Worm (Caenorhabditis elegans) whole organism, L1 larva: ENCODE measurements around the gene srh-133.
"Not testable (repeated sequence)": the region's sequence is repeated elsewhere in the genome, so short reads cannot be mapped to it uniquely, and the experiment has no call there.

Source experiments
- aha-1 ChIP-seq: fragments of 150-350 bp; optimal IDR thresholded peaks from 2 replicates; lab custom pipeline; 2014; ENCODE audit warnings: missing biosample characterization, missing genetic modification characterization
- aly-2 ChIP-seq: fragments of 150-350 bp; optimal IDR thresholded peaks from 2 replicates; lab custom pipeline; 2014; ENCODE audit warnings: missing biosample characterization, missing genetic modification characterization
- blmp-1 ChIP-seq: fragments of 150-350 bp; optimal IDR thresholded peaks from 2 replicates; lab custom pipeline; 2014; ENCODE audit warnings: missing biosample characterization, missing genetic modification characterization
- ceh-82 ChIP-seq, 3 experiments: fragments of 150-350 bp in 1 of 3; sonication (generic microtip) in 2 of 3; optimal IDR thresholded peaks; 2 replicates each; lab custom pipeline; 2014 to 2017; ENCODE audit warnings: missing biosample characterization in 3 of 3, missing genetic modification characterization in 3 of 3
- ceh-88 ChIP-seq: fragments of 200-800 bp; sonication (Bioruptor generic); IDR thresholded peaks from 2 replicates; pipeline ENCODE4 v1.3.6; 2022; ENCODE audit warnings: missing genetic modification characterization, missing compliant biosample characterization
- dpl-1 ChIP-seq, 3 experiments: fragments of 150-350 bp in 2 of 3; sonication (generic microtip) in 1 of 3; optimal IDR thresholded peaks; 2 replicates each; lab custom pipeline; 2014 to 2017; ENCODE audit warnings: missing biosample characterization in 3 of 3, missing genetic modification characterization in 3 of 3, missing genetic modification reagents in 3 of 3
- dsc-1 ChIP-seq: sonication (generic microtip); optimal IDR thresholded peaks from 2 replicates; lab custom pipeline; 2016; ENCODE audit warnings: mild to moderate bottlenecking, missing genetic modification characterization, missing compliant biosample characterization
- efl-3 ChIP-seq: fragments of 200-800 bp; sonication (Bioruptor generic); optimal IDR thresholded peaks from 2 replicates; lab custom pipeline; 2018; ENCODE audit warnings: mild to moderate bottlenecking, missing genetic modification characterization, missing compliant biosample characterization
- egl-13 ChIP-seq: sonication (generic microtip); optimal IDR thresholded peaks from 2 replicates; lab custom pipeline; 2016; ENCODE audit warnings: missing genotype, missing genetic modification reagents, missing genetic modification characterization, missing compliant biosample characterization
- elt-2 ChIP-seq: sonication (generic microtip); optimal IDR thresholded peaks from 2 replicates; lab custom pipeline; 2016; ENCODE audit warnings: missing genetic modification characterization, mild to moderate bottlenecking, inconsistent platforms, missing compliant biosample characterization, missing genetic modification reagents
- ets-5 ChIP-seq: fragments of 200-800 bp; sonication (Bioruptor generic); IDR thresholded peaks from 2 replicates; pipeline ENCODE4 v1.3.6; 2022; ENCODE audit warnings: missing genetic modification characterization, missing compliant biosample characterization
- fkh-10 ChIP-seq: sonication (generic microtip); optimal IDR thresholded peaks from 2 replicates; lab custom pipeline; 2017; ENCODE audit warnings: missing biosample characterization, missing genetic modification reagents, missing genetic modification characterization
- fkh-8 ChIP-seq: sonication (generic microtip); optimal IDR thresholded peaks from 2 replicates; lab custom pipeline; 2016; ENCODE audit warnings: mild to moderate bottlenecking, missing genetic modification characterization, missing compliant biosample characterization
- hlh-17 ChIP-seq: fragments of 200-800 bp; sonication (Bioruptor generic); optimal IDR thresholded peaks from 2 replicates; lab custom pipeline; 2018; ENCODE audit warnings: missing genetic modification characterization, mild to moderate bottlenecking, missing compliant biosample characterization, moderate library complexity, borderline replicate concordance
- hlh-4 ChIP-seq: sonication (generic microtip); optimal IDR thresholded peaks from 2 replicates; lab custom pipeline; 2016; ENCODE audit warnings: mild to moderate bottlenecking, missing genetic modification characterization, missing compliant biosample characterization
- hpl-2 ChIP-seq: fragments of 150-350 bp; optimal IDR thresholded peaks from 2 replicates; lab custom pipeline; 2014; ENCODE audit warnings: missing biosample characterization, missing genetic modification reagents, missing genetic modification characterization
- isw-1 ChIP-seq: fragments of 200-800 bp; sonication (Bioruptor generic); IDR thresholded peaks from 2 replicates; pipeline ENCODE4 v1.3.6; 2022; ENCODE audit warnings: missing genetic modification characterization, missing compliant biosample characterization
- jun-1 ChIP-seq: fragments of 150-350 bp; optimal IDR thresholded peaks from 2 replicates; lab custom pipeline; 2014; ENCODE audit warnings: missing biosample characterization, missing genetic modification reagents, missing genetic modification characterization
- lin-35 ChIP-seq, 2 experiments: fragments of 150-350 bp; optimal IDR thresholded peaks; 2 replicates each; lab custom pipeline; 2014; ENCODE audit warnings: missing biosample characterization in 2 of 2, missing genetic modification characterization in 2 of 2, missing genetic modification reagents in 2 of 2
- lsy-2 ChIP-seq, 2 experiments: fragments of 150-350 bp; optimal IDR thresholded peaks; 2 replicates each; lab custom pipeline; 2014; ENCODE audit warnings: missing biosample characterization in 2 of 2, missing genetic modification characterization in 2 of 2
- mef-2 ChIP-seq: fragments of 150-350 bp; optimal IDR thresholded peaks from 2 replicates; lab custom pipeline; 2014; ENCODE audit warnings: missing biosample characterization, missing genetic modification characterization
- nhr-11 ChIP-seq: fragments of 150-350 bp; optimal IDR thresholded peaks from 2 replicates; lab custom pipeline; 2014; ENCODE audit warnings: missing biosample characterization, missing genetic modification characterization
- nhr-12 ChIP-seq: sonication (generic microtip); optimal IDR thresholded peaks from 2 replicates; lab custom pipeline; 2017; ENCODE audit warnings: missing biosample characterization, missing genetic modification characterization
- nhr-19 ChIP-seq: fragments of 200-800 bp; sonication (Bioruptor generic); conservative IDR thresholded peaks from 2 replicates; pipeline ENCODE4 v1.3.6; 2022; ENCODE audit warnings: missing genetic modification characterization, missing compliant biosample characterization
- nhr-28 ChIP-seq: fragments of 150-350 bp; optimal IDR thresholded peaks from 2 replicates; lab custom pipeline; 2014; ENCODE audit warnings: missing biosample characterization, missing genetic modification characterization
- nhr-71 ChIP-seq: sonication (generic microtip); optimal IDR thresholded peaks from 2 replicates; lab custom pipeline; 2016; ENCODE audit warnings: mild to moderate bottlenecking, missing genetic modification characterization, moderate library complexity, missing compliant biosample characterization
- nhr-84 ChIP-seq: sonication (generic microtip); optimal IDR thresholded peaks from 2 replicates; lab custom pipeline; 2017; ENCODE audit warnings: missing biosample characterization, missing genetic modification characterization
- nhr-85 ChIP-seq: sonication (generic microtip); peaks from one replicate; lab custom pipeline; 2016; ENCODE audit warnings: missing genetic modification characterization, inconsistent platforms, missing compliant biosample characterization
- nhr-90 ChIP-seq: sonication (generic microtip); optimal IDR thresholded peaks from 2 replicates; lab custom pipeline; 2016; ENCODE audit warnings: mild to moderate bottlenecking, missing genetic modification characterization, missing compliant biosample characterization; ENCODE audit not compliant: poor library complexity
- pag-3 ChIP-seq: sonication (generic microtip); optimal IDR thresholded peaks from 2 replicates; lab custom pipeline; 2017; ENCODE audit warnings: missing genetic modification characterization, mild to moderate bottlenecking, missing compliant biosample characterization, antibody characterized with exemption, borderline replicate concordance; ENCODE audit not compliant: insufficient read depth
- skn-1 ChIP-seq: fragments of 150-350 bp; optimal IDR thresholded peaks from 2 replicates; lab custom pipeline; 2014; ENCODE audit warnings: missing biosample characterization, missing genetic modification characterization
- sptf-1 ChIP-seq: fragments of 150-350 bp; optimal IDR thresholded peaks from 2 replicates; lab custom pipeline; 2014; ENCODE audit warnings: missing biosample characterization, missing genetic modification characterization
- tlp-1 ChIP-seq: fragments of 150-350 bp; optimal IDR thresholded peaks from 2 replicates; lab custom pipeline; 2014; ENCODE audit warnings: missing biosample characterization, missing genetic modification characterization
- unc-86 ChIP-seq: sonication (generic microtip); optimal IDR thresholded peaks from 2 replicates; lab custom pipeline; 2016; ENCODE audit warnings: missing genetic modification characterization, missing compliant biosample characterization
- xbp-1 ChIP-seq: sonication (generic microtip); optimal IDR thresholded peaks from 2 replicates; lab custom pipeline; 2016; ENCODE audit warnings: missing genetic modification characterization, missing compliant biosample characterization
- zag-1 ChIP-seq: fragments of 150-350 bp; optimal IDR thresholded peaks from 2 replicates; lab custom pipeline; 2014; ENCODE audit warnings: missing biosample characterization, missing genetic modification characterization
- zip-4 ChIP-seq: fragments of 200-800 bp; sonication (Bioruptor generic); optimal IDR thresholded peaks from 2 replicates; lab custom pipeline; 2018; ENCODE audit warnings: mild to moderate bottlenecking, missing genetic modification characterization, moderate library complexity, missing compliant biosample characterization

The srh-133 gene

DNA sequence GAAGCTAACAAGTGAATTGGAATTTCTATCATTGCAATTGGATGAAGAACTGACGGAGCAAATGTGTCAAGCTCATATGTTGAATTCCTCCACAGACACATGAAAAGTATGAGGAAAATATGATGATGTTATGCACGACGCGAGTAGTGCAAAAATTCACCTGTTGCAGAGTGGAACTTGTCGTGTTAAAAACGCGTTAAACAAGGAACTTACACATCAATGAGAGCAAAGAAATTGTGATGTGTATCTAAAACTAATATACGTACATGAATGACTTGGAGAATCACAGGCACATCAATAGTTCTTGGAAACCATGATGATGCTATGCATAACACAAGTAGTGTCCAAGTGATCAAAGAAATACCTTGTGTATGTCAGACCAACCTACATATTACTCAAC is 3.2 kb upstream of the srh-133 start, which contains the start of gene srh-134:
Gene srh-134, minus strand, starts transcription at position 101 of the 400 bp plus-strand sequence.
- TF ChIP-seq skn-1 (tag; lab: Kevin White, UChicago) (no peak), tlp-1 (no peak), nhr-84 (tag; lab: Kevin White, UChicago) (no peak), aha-1 (tag; lab: Kevin White, UChicago) (no peak), dsc-1 (tag; lab: Kevin White, UChicago) (no peak), fkh-10 (GFP tag; lab: Kevin White, UChicago) (no peak), efl-3 (GFP tag; lab: Kevin White, UChicago) (no peak), xbp-1 (tag; lab: Kevin White, UChicago) (no peak), aly-2 (tag; lab: Kevin White, UChicago) (no peak), nhr-28 (tag; lab: Kevin White, UChicago) (no peak), pag-3 (tag; lab: Kevin White, UChicago) (no peak), nhr-12 (no peak), lin-35 (GFP tag; optimal IDR thresholded peaks at IDR 0.05; lab: Kevin White, UChicago) (no peak), isw-1 (no peak), egl-13 (tag; lab: Kevin White, UChicago) (no peak), jun-1 (tag; lab: Kevin White, UChicago) (no peak), nhr-71 (tag; lab: Kevin White, UChicago) (no peak), mef-2 (no peak)

- not testable (repeated sequence) for TF ChIP-seq isw-1; aly-2 (tag; lab: Kevin White, UChicago); hlh-4 (tag; lab: Kevin White, UChicago)
Measured at ce11 chrV:18010737-18011136, 3.3 kb downstream of the srh-133 start, which contains the start of gene Y59A8B.26. Y59A8B.26 (minus strand) TSS chrV:18010837.

DNA sequence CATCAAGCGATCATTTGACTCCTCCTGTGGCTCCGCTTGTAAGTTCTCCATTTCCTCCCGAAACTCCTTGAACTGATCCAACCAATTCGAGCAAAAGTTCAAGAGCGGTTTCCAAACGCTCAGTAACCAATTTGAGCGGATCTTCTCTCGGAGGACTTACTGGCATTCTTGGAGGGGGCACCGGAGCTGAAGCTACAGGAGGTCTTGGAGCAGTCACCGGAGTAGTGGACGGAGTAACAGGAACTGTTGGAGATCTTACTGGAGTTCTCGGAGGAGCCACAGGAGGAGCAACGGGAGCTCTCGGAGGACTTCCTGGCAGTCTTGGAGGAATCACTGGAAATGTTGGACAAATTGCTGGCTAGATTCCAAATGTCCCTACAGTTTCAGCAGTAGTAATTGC is 5.3 kb downstream of the srh-133 start:
- TF ChIP-seq aha-1 (tag; lab: Kevin White, UChicago), result no peak
- TF ChIP-seq lsy-2 (tag; optimal IDR thresholded peaks at IDR 0.05; lab: Kevin White, UChicago), result no peak
- TF ChIP-seq nhr-90, result no peak
- no peak for TF ChIP-seq zag-1 (tag; lab: Kevin White, UChicago)
- no peak for TF ChIP-seq unc-86 (tag; lab: Kevin White, UChicago)
- no peak for TF ChIP-seq ceh-82 (tag; optimal IDR thresholded peaks at IDR 0.05; lab: Kevin White, UChicago)
- TF ChIP-seq hlh-17 (GFP tag; lab: Kevin White, UChicago), result no peak
- no peak for TF ChIP-seq fkh-8 (tag; lab: Kevin White, UChicago)
- TF ChIP-seq dpl-1 (GFP tag; optimal IDR thresholded peaks at IDR 0.05; lab: Kevin White, UChicago), result no peak
- TF ChIP-seq nhr-19 (GFP tag; lab: Robert Waterston, UW), result no peak
- TF ChIP-seq nhr-11 (tag; lab: Kevin White, UChicago), result no peak
- TF ChIP-seq elt-2 (tag; lab: Kevin White, UChicago), result no peak
- no peak for TF ChIP-seq pag-3 (tag; lab: Kevin White, UChicago)
- no peak for TF ChIP-seq zip-4 (GFP tag; lab: Kevin White, UChicago)
- TF ChIP-seq, all 84 proteins: peak for 0

ce11 chrV:18006930-18007329 is 7.1 kb downstream of the srh-133 start, which contains the start of gene Y59A8B.19:
Y59A8B.19 (plus strand) TSS chrV:18007230.
- TF ChIP-seq sptf-1; ceh-82 (tag; optimal IDR thresholded peaks at IDR 0.05; lab: Kevin White, UChicago); jun-1 (tag; lab: Kevin White, UChicago): not testable (repeated sequence)
- TF ChIP-seq, all 84 proteins: peak for 0; not testable (repeated sequence) for 84

DNA sequence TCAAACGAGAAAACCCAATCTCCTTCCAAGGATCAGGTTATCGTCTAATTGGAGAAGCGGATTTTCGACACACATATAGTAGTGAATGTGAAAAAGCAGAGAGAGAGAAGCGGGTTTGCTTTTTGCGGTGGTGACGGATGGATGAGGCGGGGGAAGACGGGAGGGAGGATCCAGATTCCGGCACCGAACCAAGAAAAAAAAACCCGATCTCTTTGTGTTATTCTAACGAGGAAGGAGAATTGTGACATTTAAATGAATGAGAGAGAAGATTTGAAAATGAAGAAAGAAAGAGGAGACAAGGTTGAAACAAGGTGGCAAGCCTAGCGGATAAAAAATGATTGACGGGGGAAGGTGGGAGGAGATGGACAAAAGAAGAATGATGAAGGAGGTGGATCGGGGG is 10.1 kb downstream of the srh-133 start:
- TF ChIP-seq blmp-1 (tag; lab: Kevin White, UChicago), result peak; percentile 65
- no peak for TF ChIP-seq hpl-2 (GFP tag; lab: Kevin White, UChicago)
- TF ChIP-seq ceh-88 (GFP tag; lab: Robert Waterston, UW), result no peak
- no peak for TF ChIP-seq unc-86 (tag; lab: Kevin White, UChicago)
- peak; percentile 33 for TF ChIP-seq nhr-85 (tag; lab: Kevin White, UChicago)
- TF ChIP-seq ets-5, result no peak
